Worm (Caenorhabditis elegans) whole organism, L3 larva: ENCODE results near the gene F46C5.1.

Source experiments
- R02D3.7 ChIP-seq: fragments of 150-350 bp; optimal IDR thresholded peaks from 2 replicates; lab custom pipeline; 2014; ENCODE audit warnings: missing biosample characterization, missing genetic modification characterization
- aly-2 ChIP-seq: fragments of 150-350 bp; optimal IDR thresholded peaks from 2 replicates; lab custom pipeline; 2014; ENCODE audit warnings: missing biosample characterization, missing genetic modification characterization
- ceh-28 ChIP-seq: fragments of 150-350 bp; optimal IDR thresholded peaks from 2 replicates; lab custom pipeline; 2014; ENCODE audit warnings: missing biosample characterization, missing genetic modification reagents, missing genetic modification characterization
- ceh-82 ChIP-seq: fragments of 150-350 bp; optimal IDR thresholded peaks from 2 replicates; lab custom pipeline; 2014; ENCODE audit warnings: missing biosample characterization, missing genetic modification characterization
- ceh-9 ChIP-seq: sonication (generic microtip); optimal IDR thresholded peaks from 2 replicates; lab custom pipeline; 2018; ENCODE audit warnings: missing biosample characterization, missing genetic modification characterization
- egl-27 ChIP-seq: sonication (generic microtip); optimal IDR thresholded peaks from 4 replicates; lab custom pipeline; 2017; ENCODE audit warnings: missing biosample characterization, missing genetic modification reagents, missing genetic modification characterization
- lin-39 ChIP-seq: fragments of 150-350 bp; optimal IDR thresholded peaks from 2 replicates; lab custom pipeline; 2018; ENCODE audit warnings: missing biosample characterization, missing genetic modification reagents, missing genetic modification characterization
- mdl-1 ChIP-seq: fragments of 150-350 bp; optimal IDR thresholded peaks from 2 replicates; lab custom pipeline; 2014; ENCODE audit warnings: missing biosample characterization, missing genetic modification characterization
- nhr-237 ChIP-seq: fragments of 150-350 bp; optimal IDR thresholded peaks from 2 replicates; lab custom pipeline; 2014; ENCODE audit warnings: missing biosample characterization, missing genetic modification characterization
- nhr-77 ChIP-seq: fragments of 150-350 bp; optimal IDR thresholded peaks from 2 replicates; lab custom pipeline; 2014; ENCODE audit warnings: missing biosample characterization, missing genetic modification characterization
- unc-39 ChIP-seq: sonication (generic microtip); optimal IDR thresholded peaks from 4 replicates; lab custom pipeline; 2017; ENCODE audit warnings: missing biosample characterization, missing genetic modification characterization
- ztf-11 ChIP-seq: fragments of 150-350 bp; optimal IDR thresholded peaks from 2 replicates; lab custom pipeline; 2014; ENCODE audit warnings: missing biosample characterization, missing genetic modification characterization
- ztf-4 ChIP-seq: fragments of 150-350 bp; optimal IDR thresholded peaks from 2 replicates; lab custom pipeline; 2014; ENCODE audit warnings: missing biosample characterization, missing genetic modification characterization

- TF ChIP-seq R02D3.7 (tag; lab: Kevin White, UChicago), result no peak
- no peak for TF ChIP-seq lin-39 (tag; lab: Kevin White, UChicago)
- TF ChIP-seq ztf-4 (tag; lab: Kevin White, UChicago), result no peak
- TF ChIP-seq ceh-9 (tag; lab: Kevin White, UChicago), result no peak
- TF ChIP-seq ceh-82 (tag; lab: Kevin White, UChicago), result no peak
- TF ChIP-seq unc-39 (tag; lab: Kevin White, UChicago), result no peak
- TF ChIP-seq aly-2 (tag; lab: Kevin White, UChicago), result no peak
- no peak for TF ChIP-seq nhr-77 (tag; lab: Kevin White, UChicago)
- TF ChIP-seq ceh-28, result no peak
- no peak for TF ChIP-seq mdl-1 (tag; lab: Kevin White, UChicago)
- TF ChIP-seq nhr-237 (tag; lab: Kevin White, UChicago), result no peak
- TF ChIP-seq ztf-11, result no peak
- no peak for TF ChIP-seq egl-27 (tag; lab: Kevin White, UChicago)
Measured at ce11 chrII:8814231-8814630, 6.8 kb downstream of the F46C5.1 start.
